Fruit fly (Drosophila melanogaster) whole organism, embryonic: Measurements from ENCODE around the gene Bcs1.
A peak's percentile ranks its signal among the peaks of the same experiment; 100 is the strongest.

Source experiments
- CG1024 ChIP-seq: fragments of 200-800 bp; sonication (Bioruptor generic); IDR thresholded peaks from 2 replicates; pipeline ENCODE4 v1.3.6; 2022; ENCODE audit warnings: missing biosample characterization, missing genetic modification characterization
- CG10959 ChIP-seq: fragments of 200-800 bp; sonication (Bioruptor generic); IDR thresholded peaks from 2 replicates; pipeline ENCODE4 v1.3.6; 2022; ENCODE audit warnings: missing biosample characterization, missing genetic modification characterization
- CG11723 ChIP-seq: fragments of 200-800 bp; sonication (Bioruptor generic); optimal IDR thresholded peaks from 2 replicates; lab custom pipeline; 2017; ENCODE audit warnings: missing biosample characterization, mild to moderate bottlenecking, missing genetic modification characterization
- CG12155 ChIP-seq: fragments of 200-800 bp; sonication (Bioruptor generic); optimal IDR thresholded peaks from 3 replicates; lab custom pipeline; 2016; ENCODE audit warnings: missing biosample characterization, missing genetic modification characterization
- CG12236 ChIP-seq: fragments of 200-800 bp; sonication (Bioruptor generic); optimal IDR thresholded peaks from 2 replicates; lab custom pipeline; 2016; ENCODE audit warnings: missing biosample characterization, missing genetic modification characterization
- CG12744 ChIP-seq: fragments of 200-800 bp; sonication (Bioruptor generic); optimal IDR thresholded peaks from 2 replicates; lab custom pipeline; 2016; ENCODE audit warnings: missing biosample characterization, missing genetic modification characterization
- CG1792 ChIP-seq: fragments of 200-800 bp; sonication (Bioruptor generic); optimal IDR thresholded peaks from 2 replicates; lab custom pipeline; 2016; ENCODE audit warnings: missing biosample characterization, missing genetic modification characterization
- CG18011 ChIP-seq: fragments of 200-800 bp; sonication (Bioruptor generic); optimal IDR thresholded peaks from 2 replicates; lab custom pipeline; 2017; ENCODE audit warnings: missing biosample characterization, missing genetic modification characterization, mild to moderate bottlenecking, moderate library complexity, missing genotype
- CG2120 ChIP-seq: fragments of 200-800 bp; sonication (Bioruptor generic); optimal IDR thresholded peaks from 3 replicates; lab custom pipeline; 2016; ENCODE audit warnings: missing biosample characterization, missing genetic modification characterization
- CG3065 ChIP-seq: fragments of 200-800 bp; sonication (Bioruptor generic); optimal IDR thresholded peaks from 2 replicates; lab custom pipeline; 2016; ENCODE audit warnings: missing biosample characterization, missing genetic modification characterization
- CG31365 ChIP-seq: fragments of 200-800 bp; sonication (Bioruptor generic); optimal IDR thresholded peaks from 2 replicates; lab custom pipeline; 2018; ENCODE audit warnings: missing biosample characterization, mild to moderate bottlenecking, missing genetic modification characterization
- CG3726 ChIP-seq: fragments of 200-800 bp; sonication (Bioruptor generic); IDR thresholded peaks from 3 replicates; pipeline ENCODE4, ENCODE4 v1.3.6; 2022; ENCODE audit warnings: missing biosample characterization, missing genetic modification characterization
- CG3838 ChIP-seq: fragments of 200-800 bp; sonication (Bioruptor generic); optimal IDR thresholded peaks from 3 replicates; lab custom pipeline; 2016; ENCODE audit warnings: missing biosample characterization, missing genetic modification characterization
- CG42726 ChIP-seq: fragments of 200-800 bp; sonication (Bioruptor generic); IDR thresholded peaks from 2 replicates; pipeline ENCODE4 v1.3.6; 2022; ENCODE audit warnings: missing biosample characterization, missing genetic modification characterization; ENCODE audit not compliant: partially characterized antibody
- CG6272 ChIP-seq: fragments of 200-800 bp; sonication (Bioruptor generic); IDR thresholded peaks from 2 replicates; pipeline ENCODE4 v1.3.6; 2022; ENCODE audit warnings: missing biosample characterization, missing genetic modification characterization
- CG6689 ChIP-seq: fragments of 200-800 bp; sonication (Bioruptor generic); IDR thresholded peaks from 2 replicates; pipeline ENCODE4 v1.3.6; 2022; ENCODE audit warnings: missing biosample characterization, missing genetic modification characterization
- CG6765 ChIP-seq: fragments of 200-800 bp; sonication (Bioruptor generic); optimal IDR thresholded peaks from 3 replicates; lab custom pipeline; 2017; ENCODE audit warnings: missing biosample characterization, mild to moderate bottlenecking, missing genetic modification characterization
- CG7357 ChIP-seq: fragments of 200-800 bp; sonication (Bioruptor generic); IDR thresholded peaks from 3 replicates; pipeline ENCODE4 v1.3.6; 2022; ENCODE audit warnings: missing biosample characterization, missing genetic modification characterization
- CG7556 ChIP-seq: fragments of 200-800 bp; sonication (Bioruptor generic); optimal IDR thresholded peaks from 2 replicates; lab custom pipeline; 2017; ENCODE audit warnings: missing biosample characterization, mild to moderate bottlenecking, missing genetic modification characterization
- CG8089 ChIP-seq: fragments of 200-800 bp; sonication (Bioruptor generic); optimal IDR thresholded peaks from 3 replicates; lab custom pipeline; 2016; ENCODE audit warnings: missing biosample characterization, missing genetic modification characterization
- CG8924 ChIP-seq: fragments of 200-800 bp; optimal IDR thresholded peaks from 3 replicates; lab custom pipeline; 2019; ENCODE audit warnings: missing biosample characterization, mild to moderate bottlenecking, missing genetic modification characterization, moderate library complexity
- CG9876 ChIP-seq: fragments of 200-800 bp; sonication (Bioruptor generic); optimal IDR thresholded peaks from 2 replicates; lab custom pipeline; 2016; ENCODE audit warnings: missing biosample characterization, missing genetic modification characterization
- Deaf1 ChIP-seq: fragments of 200-800 bp; optimal IDR thresholded peaks from 3 replicates; lab custom pipeline; 2019; ENCODE audit warnings: missing biosample characterization, mild to moderate bottlenecking, missing genetic modification characterization, moderate library complexity
- Doc3 ChIP-seq: fragments of 200-800 bp; sonication (Bioruptor generic); IDR thresholded peaks from 3 replicates; pipeline ENCODE4 v1.3.6; 2022; ENCODE audit warnings: missing biosample characterization, missing genetic modification characterization; ENCODE audit not compliant: partially characterized antibody
- HmgZ ChIP-seq: fragments of 200-800 bp; sonication (Bioruptor generic); optimal IDR thresholded peaks from 2 replicates; lab custom pipeline; 2018; ENCODE audit warnings: missing biosample characterization, mild to moderate bottlenecking, missing genetic modification characterization
- Kr ChIP-seq: fragments of 200-800 bp; sonication (Bioruptor generic); optimal IDR thresholded peaks from 2 replicates; lab custom pipeline; 2017; ENCODE audit warnings: missing biosample characterization, mild to moderate bottlenecking, missing genetic modification characterization
- Lhr ChIP-seq: fragments of 200-800 bp; sonication (Bioruptor generic); optimal IDR thresholded peaks from 3 replicates; lab custom pipeline; 2017; ENCODE audit warnings: mild to moderate bottlenecking, missing biosample characterization, missing genetic modification reagents, missing genetic modification characterization
- MTF-1 ChIP-seq: fragments of 200-800 bp; sonication (Bioruptor generic); optimal IDR thresholded peaks from 2 replicates; lab custom pipeline; 2018; ENCODE audit warnings: missing biosample characterization, mild to moderate bottlenecking, missing genetic modification characterization, borderline replicate concordance
- Sin3A ChIP-seq: fragments of >200 bp; optimal IDR thresholded peaks from 2 replicates; lab custom pipeline; 2018
- Sox100B ChIP-seq: fragments of 200-800 bp; sonication (Bioruptor generic); optimal IDR thresholded peaks from 3 replicates; lab custom pipeline; 2018; ENCODE audit warnings: missing biosample characterization, mild to moderate bottlenecking, missing genetic modification characterization
- ac ChIP-seq: fragments of 200-800 bp; sonication (Bioruptor generic); optimal IDR thresholded peaks from 3 replicates; lab custom pipeline; 2017; ENCODE audit warnings: missing biosample characterization, mild to moderate bottlenecking, missing genetic modification characterization
- aop ChIP-seq: fragments of 200-800 bp; sonication (Bioruptor generic); IDR thresholded peaks from 2 replicates; pipeline ENCODE4 v1.3.6; 2022; ENCODE audit warnings: missing biosample characterization, missing genetic modification characterization
- ato ChIP-seq: fragments of 200-800 bp; sonication (Bioruptor generic); IDR thresholded peaks from 2 replicates; pipeline ENCODE4 v1.3.6; 2022; ENCODE audit warnings: missing biosample characterization, missing genetic modification characterization; ENCODE audit not compliant: partially characterized antibody
- bcd ChIP-seq: fragments of 200-800 bp; sonication (Bioruptor generic); optimal IDR thresholded peaks from 2 replicates; lab custom pipeline; 2017; ENCODE audit warnings: missing biosample characterization, mild to moderate bottlenecking, missing genetic modification characterization
- cg ChIP-seq: fragments of 200-800 bp; sonication (Bioruptor generic); optimal IDR thresholded peaks from 3 replicates; lab custom pipeline; 2019; ENCODE audit warnings: missing biosample characterization, mild to moderate bottlenecking, missing genetic modification characterization, moderate library complexity
- ci ChIP-seq: fragments of 200-800 bp; sonication (Bioruptor generic); IDR thresholded peaks from 3 replicates; pipeline ENCODE4 v1.3.6; 2022; ENCODE audit warnings: missing biosample characterization, missing genetic modification characterization
- crp ChIP-seq, 2 experiments: fragments of 200-800 bp; sonication (Bioruptor generic); optimal IDR thresholded peaks; 2 replicates in 1 of 2; 3 replicates in 1 of 2; lab custom pipeline; 2017; ENCODE audit warnings: missing biosample characterization in 2 of 2, missing genetic modification characterization in 2 of 2, mild to moderate bottlenecking in 1 of 2, moderate library complexity in 1 of 2
- ewg ChIP-seq: fragments of 200-800 bp; sonication (Bioruptor generic); optimal IDR thresholded peaks from 3 replicates; lab custom pipeline; 2017; ENCODE audit warnings: mild to moderate bottlenecking, missing biosample characterization, missing genetic modification reagents, missing genetic modification characterization
- exex ChIP-seq: fragments of 200-800 bp; sonication (Bioruptor generic); optimal IDR thresholded peaks from 4 replicates; lab custom pipeline; 2018; ENCODE audit warnings: missing biosample characterization, mild to moderate bottlenecking, missing genetic modification characterization, moderate library complexity
- fd64A ChIP-seq: fragments of 200-800 bp; sonication (Bioruptor generic); optimal IDR thresholded peaks from 3 replicates; lab custom pipeline; 2018; ENCODE audit warnings: missing biosample characterization, mild to moderate bottlenecking, missing genetic modification characterization
- ftz-f1 ChIP-seq: fragments of 200-800 bp; sonication (Bioruptor generic); optimal IDR thresholded peaks from 2 replicates; lab custom pipeline; 2016; ENCODE audit warnings: missing biosample characterization, missing genetic modification characterization
- ind ChIP-seq: fragments of 200-800 bp; sonication (Bioruptor generic); optimal IDR thresholded peaks from 3 replicates; lab custom pipeline; 2016; ENCODE audit warnings: missing biosample characterization, missing genetic modification characterization
- lbe ChIP-seq: fragments of 200-800 bp; sonication (Bioruptor generic); optimal IDR thresholded peaks from 2 replicates; lab custom pipeline; 2016; ENCODE audit warnings: missing biosample characterization, mild to moderate bottlenecking, missing genetic modification characterization
- mam ChIP-seq: fragments of 200-800 bp; sonication (Bioruptor generic); optimal IDR thresholded peaks from 3 replicates; lab custom pipeline; 2016; ENCODE audit warnings: missing biosample characterization, missing genetic modification characterization
- pan ChIP-seq, 4 experiments: fragments of >200 bp in 3 of 4; fragments of 200-800 bp in 1 of 4; sonication (Bioruptor generic) in 1 of 4; optimal IDR thresholded peaks in 3 of 4; IDR thresholded peaks in 1 of 4; 2 replicates each; pipeline versions ENCODE4 v1.3.6 to Lab custom; 2017 to 2022; ENCODE audit warnings: missing biosample characterization in 2 of 4, missing genetic modification characterization in 2 of 4, mixed read lengths in 1 of 4
- ranshi ChIP-seq: fragments of 200-800 bp; sonication (Bioruptor generic); IDR thresholded peaks from 2 replicates; pipeline ENCODE4 v1.3.6; 2022; ENCODE audit warnings: missing biosample characterization, missing genetic modification characterization
- rib ChIP-seq: fragments of 200-800 bp; sonication (Bioruptor generic); IDR thresholded peaks from 2 replicates; pipeline ENCODE4 v1.3.6; 2022; ENCODE audit warnings: missing biosample characterization, missing genetic modification characterization
- stwl ChIP-seq: fragments of 200-800 bp; sonication (Bioruptor generic); optimal IDR thresholded peaks from 3 replicates; lab custom pipeline; 2018; ENCODE audit warnings: missing biosample characterization, mild to moderate bottlenecking, missing genetic modification characterization, moderate library complexity
- twi ChIP-seq: fragments of 200-800 bp; optimal IDR thresholded peaks from 2 replicates; lab custom pipeline; 2019; ENCODE audit warnings: missing biosample characterization, mild to moderate bottlenecking, missing genetic modification characterization, moderate library complexity
- yki ChIP-seq: fragments of >200 bp; optimal IDR thresholded peaks from 3 replicates; lab custom pipeline; 2018

Bcs1 gene

dm6 chr2L:10226724-10227407, 4.4 kb downstream of the Bcs1 start, which contains the start of gene CG5708:
Gene CG5708 (minus strand): TSS chr2L:10226808.
- TF ChIP-seq CG8924 (tag; lab: Kevin White, UChicago), result peak; percentile 25
- no peak for TF ChIP-seq bcd
- TF ChIP-seq CG18011 (GFP tag; lab: Kevin White, UChicago), result no peak
- no peak for TF ChIP-seq ind (GFP tag; lab: Kevin White, UChicago)
- TF ChIP-seq CG3838 (GFP tag; lab: Kevin White, UChicago), result no peak
- TF ChIP-seq lbe (GFP tag; lab: Kevin White, UChicago), result no peak
- peak; percentile 89 for TF ChIP-seq CG11723 (GFP tag; lab: Kevin White, UChicago)
- TF ChIP-seq pan (optimal IDR thresholded peaks at IDR 0.05; lab: Kevin White, UChicago), result no peak
- TF ChIP-seq pan (GFP tag; optimal IDR thresholded peaks at IDR 0.05 in 1 of 2, IDR thresholded peaks at IDR 0.05 in 1 of 2), result no peak
- TF ChIP-seq Doc3 (GFP tag; lab: Robert Waterston, UW), result no peak
- no peak for TF ChIP-seq ato (GFP tag; lab: Robert Waterston, UW)
- no peak for TF ChIP-seq CG3065 (GFP tag; lab: Kevin White, UChicago)
- peak; percentile 54; the same call in 1 of the 2 replicates for TF ChIP-seq CG42726 (GFP tag; lab: Robert Waterston, UW)
- no peak for TF ChIP-seq CG6272
- TF ChIP-seq CG31365, result no peak
- TF ChIP-seq ewg (GFP tag; lab: Kevin White, UChicago), result no peak
- no peak for TF ChIP-seq CG1792 (GFP tag; lab: Kevin White, UChicago)
- no peak for TF ChIP-seq fd64A (GFP tag; lab: Kevin White, UChicago)
- TF ChIP-seq ranshi (GFP tag; lab: Robert Waterston, UW), result no peak
- no peak for TF ChIP-seq CG12155
- no peak for TF ChIP-seq cg
- TF ChIP-seq CG7357 (GFP tag; lab: Robert Waterston, UW), result no peak
- TF ChIP-seq CG6689, result no peak
- TF ChIP-seq Lhr (GFP tag; lab: Kevin White, UChicago), result peak; percentile 36
- TF ChIP-seq CG9876 (GFP tag; lab: Kevin White, UChicago), result no peak
- TF ChIP-seq ci (GFP tag; lab: Robert Waterston, UW), result no peak; the same call in 2 of the 3 replicates
- no peak for TF ChIP-seq CG7556 (GFP tag; lab: Kevin White, UChicago)
- TF ChIP-seq Sox100B (GFP tag; lab: Kevin White, UChicago), result peak; percentile 24
- no peak for TF ChIP-seq ftz-f1 (GFP tag; lab: Kevin White, UChicago)
- peak; percentile 40 for TF ChIP-seq exex (tag; lab: Kevin White, UChicago)
- TF ChIP-seq CG2120 (GFP tag; lab: Kevin White, UChicago), result peak; percentile 37
- no peak for TF ChIP-seq CG10959
- no peak for TF ChIP-seq aop (GFP tag; lab: Robert Waterston, UW)
- no peak for TF ChIP-seq CG3726 (GFP tag; lab: Robert Waterston, UW)
- no peak for TF ChIP-seq rib (GFP tag; lab: Robert Waterston, UW)
- TF ChIP-seq yki (lab: Kevin White, UChicago), result no peak
- no peak for TF ChIP-seq CG8089
- TF ChIP-seq Deaf1 (tag; lab: Kevin White, UChicago), result no peak
- no peak for TF ChIP-seq CG6765 (GFP tag; lab: Kevin White, UChicago)
- TF ChIP-seq MTF-1, result no peak
- no peak for TF ChIP-seq ac (GFP tag; lab: Kevin White, UChicago)
- TF ChIP-seq Sin3A, result no peak
- TF ChIP-seq CG1024 (GFP tag; lab: Robert Waterston, UW), result peak; percentile 96
- TF ChIP-seq HmgZ (tag; lab: Kevin White, UChicago), result peak; percentile 42
- no peak for TF ChIP-seq CG12236 (GFP tag; lab: Kevin White, UChicago)
- no peak for TF ChIP-seq Kr (GFP tag; lab: Kevin White, UChicago)
- TF ChIP-seq twi (tag; lab: Kevin White, UChicago), result no peak
- no peak for TF ChIP-seq CG12744
- TF ChIP-seq stwl (tag; lab: Kevin White, UChicago), result peak; percentile 1
- TF ChIP-seq mam, result no peak
- TF ChIP-seq crp (GFP tag; optimal IDR thresholded peaks at IDR 0.05; lab: Kevin White, UChicago), result peak in 1 of 2 experiments; percentile 48
